Worm (Caenorhabditis elegans): ENCODE measurements around the gene clc-6.

The clc-6 gene

DNA sequence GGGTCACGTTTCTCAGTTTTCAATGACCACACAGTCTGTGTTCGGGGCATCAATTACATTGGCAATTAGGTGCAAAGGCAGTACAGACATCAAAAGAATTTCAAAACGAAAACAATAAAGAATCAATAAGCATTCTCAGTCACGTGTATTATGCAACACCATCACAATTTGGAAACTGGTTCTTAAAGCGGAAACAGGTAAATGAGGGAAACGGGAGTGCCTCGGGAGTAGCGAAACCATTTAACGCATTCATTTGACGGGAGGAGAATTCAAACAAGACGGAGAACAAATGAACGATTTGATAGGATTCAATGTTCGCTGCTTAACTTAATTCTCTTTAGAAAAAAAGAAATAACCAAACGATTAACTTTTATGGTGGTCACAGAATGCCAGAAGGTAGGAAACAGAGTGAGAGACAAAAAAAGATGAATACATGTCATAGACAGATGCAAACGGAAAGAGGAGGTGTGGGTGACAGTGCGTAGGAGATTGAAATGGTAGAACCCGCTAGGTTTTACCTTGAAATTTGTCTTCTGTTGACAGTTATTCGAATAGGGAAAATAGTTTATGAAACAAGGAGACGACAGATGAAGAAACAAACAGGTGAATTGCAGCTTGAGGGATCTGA is 736 bp upstream of the clc-6 start:
- TF ChIP-seq nhr-232 (tag; optimal IDR thresholded peaks at IDR 0.05) (no peak), ceh-31 (tag; optimal IDR thresholded peaks at IDR 0.05) (peak; percentile 32)

DNA sequence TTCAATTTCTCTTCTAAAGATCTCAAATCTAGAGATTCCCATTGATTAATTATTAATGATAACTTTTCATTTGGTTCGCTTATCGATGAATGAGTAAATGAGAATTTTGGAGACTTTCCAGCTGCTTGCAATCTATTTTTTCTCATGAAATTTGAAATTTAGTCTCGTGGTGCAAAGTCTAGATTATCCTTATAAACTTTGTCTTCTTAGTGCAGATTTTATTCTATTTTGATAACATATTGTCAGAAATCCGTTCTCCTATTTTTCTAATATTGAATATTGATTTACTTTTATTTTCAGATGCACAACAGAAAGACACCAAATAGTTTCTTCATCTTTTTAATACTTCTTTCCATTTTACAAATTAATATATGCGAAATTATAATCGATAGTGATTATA is 5.0 kb downstream of the clc-6 start, which contains the start of gene lgc-49:
lgc-49 (plus strand) TSS at position 301 of the 400 bp plus-strand sequence.
- TF ChIP-seq nhr-11 (tag; optimal IDR thresholded peaks at IDR 0.05) (no peak), ahr-1 (tag; optimal IDR thresholded peaks at IDR 0.05) (no peak), dve-1 (tag; optimal IDR thresholded peaks at IDR 0.05) (no peak), ceh-45 (GFP tag; IDR thresholded peaks at IDR 0.05) (no peak), mec-3 (tag; optimal IDR thresholded peaks at IDR 0.05; ENCODE audit: borderline replicate concordance) (no peak), hlh-30 (tag; optimal IDR thresholded peaks at IDR 0.05; ENCODE audit: insufficient read depth) (no peak), hlh-6 (tag; optimal IDR thresholded peaks at IDR 0.05) (no peak), ceh-18 (tag; optimal IDR thresholded peaks at IDR 0.05) (no peak), elt-2 (tag; optimal IDR thresholded peaks at IDR 0.05) (no peak), ets-4 (tag; optimal IDR thresholded peaks at IDR 0.05) (no peak), ceh-24 (tag; optimal IDR thresholded peaks at IDR 0.05) (no peak)

DNA sequence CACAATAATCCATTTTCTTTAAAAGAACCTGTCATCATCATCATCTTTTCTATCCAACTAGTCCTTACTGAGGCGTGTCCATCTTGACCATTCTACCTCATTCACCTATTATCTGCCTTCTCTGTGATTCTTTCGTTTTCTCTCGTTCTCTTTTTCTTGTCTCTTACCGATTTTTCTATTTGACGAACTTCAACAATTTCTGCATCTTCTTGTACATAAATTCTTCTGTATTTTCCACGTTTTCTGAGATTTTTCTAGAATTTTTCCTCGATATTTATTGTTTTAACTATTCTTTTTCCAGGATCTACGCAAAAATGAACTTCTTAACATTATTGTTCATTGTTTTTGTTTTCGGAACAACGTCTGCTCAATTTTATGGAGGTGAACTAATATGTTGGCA is 13.1 kb downstream of the clc-6 start, which contains the start of gene cnc-10:
cnc-10 (plus strand) TSS at position 301 of the 400 bp plus-strand sequence.
- no peak for TF ChIP-seq tbx-7 (tag; optimal IDR thresholded peaks at IDR 0.05)
- TF ChIP-seq eyg-1 (tag; optimal IDR thresholded peaks at IDR 0.05): no peak
- no peak for TF ChIP-seq dmd-4 (tag; optimal IDR thresholded peaks at IDR 0.05; ENCODE audit: borderline replicate concordance)
- no peak for TF ChIP-seq ceh-48 (tag; optimal IDR thresholded peaks at IDR 0.05)
- TF ChIP-seq tbx-2 (tag; optimal IDR thresholded peaks at IDR 0.05): no peak
- TF ChIP-seq zip-5 (tag; optimal IDR thresholded peaks at IDR 0.05): no peak
- no peak for TF ChIP-seq pha-2 (tag; optimal IDR thresholded peaks at IDR 0.05)

DNA sequence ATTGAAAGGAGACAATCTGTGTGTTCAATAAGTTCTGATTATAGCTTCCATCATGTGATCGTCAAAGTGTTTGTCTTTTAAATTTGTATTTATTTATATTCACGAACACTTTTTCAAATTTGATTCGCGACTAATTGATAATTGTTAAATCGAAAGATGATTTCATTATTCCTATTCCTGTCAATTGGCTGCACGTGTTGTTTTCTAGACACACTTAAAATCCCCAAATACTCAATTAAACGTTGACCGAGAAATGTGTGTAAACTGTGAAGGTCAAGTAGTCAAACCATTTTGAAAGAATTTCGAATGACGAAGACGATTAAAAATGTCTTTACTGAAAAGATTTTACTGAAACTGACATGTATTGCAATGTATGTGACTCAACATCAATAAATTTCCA is 15.1 kb downstream of the clc-6 start:
- TF ChIP-seq T23F11.4 (GFP tag; optimal IDR thresholded peaks at IDR 0.05) (no peak), pax-1 (tag; optimal IDR thresholded peaks at IDR 0.05) (no peak), gmeb-2 (tag; optimal IDR thresholded peaks at IDR 0.05) (no peak), ets-4 (tag; optimal IDR thresholded peaks at IDR 0.05) (no peak), lin-11 (tag; optimal IDR thresholded peaks at IDR 0.05) (no peak), ceh-22 (tag; optimal IDR thresholded peaks at IDR 0.05) (no peak), unc-3 (GFP tag; conservative IDR thresholded peaks at IDR 0.05) (no peak), unc-3 (tag; optimal IDR thresholded peaks at IDR 0.05) (no peak), che-1 (tag; optimal IDR thresholded peaks at IDR 0.05) (no peak), unc-42 (tag; optimal IDR thresholded peaks at IDR 0.05) (no peak), Y22D7AL.16 (tag; optimal IDR thresholded peaks at IDR 0.05) (no peak), fax-1 (tag; optimal IDR thresholded peaks at IDR 0.05) (no peak), elt-2 (tag; optimal IDR thresholded peaks at IDR 0.05) (no peak), zip-5 (tag; optimal IDR thresholded peaks at IDR 0.05) (no peak), ztf-16 (tag; optimal IDR thresholded peaks at IDR 0.05) (no peak), syd-9 (tag; optimal IDR thresholded peaks at IDR 0.05) (no peak), nhr-232 (tag; optimal IDR thresholded peaks at IDR 0.05) (no peak), ceh-30 (tag; optimal IDR thresholded peaks at IDR 0.05) (no peak), pag-3 (tag; optimal IDR thresholded peaks at IDR 0.05; ENCODE audit: borderline replicate concordance) (no peak), dmd-4 (tag; optimal IDR thresholded peaks at IDR 0.05; ENCODE audit: borderline replicate concordance) (no peak)

DNA sequence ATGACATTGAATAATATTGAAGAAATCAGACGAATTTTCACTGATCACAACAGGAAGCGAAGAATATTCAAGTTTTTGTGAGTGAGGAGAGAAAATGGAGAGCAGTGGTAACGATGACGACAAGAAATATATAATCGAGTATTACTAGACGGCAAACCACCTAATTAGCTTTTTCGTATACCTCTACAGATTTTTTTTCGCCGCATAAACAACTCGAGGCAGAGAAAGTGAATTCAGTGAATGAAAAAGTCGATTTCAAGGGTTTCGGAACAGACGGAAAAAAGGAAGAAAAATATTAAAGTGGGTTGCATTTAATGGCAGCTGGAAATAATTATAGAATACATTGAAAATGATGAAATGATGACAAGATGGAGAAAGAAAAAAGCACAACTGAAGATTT is 18.4 kb downstream of the clc-6 start, which contains the start of gene gpa-1:
gpa-1 (minus strand) TSS at position 101 of the 400 bp plus-strand sequence.
- TF ChIP-seq fkh-6 (tag; optimal IDR thresholded peaks at IDR 0.05) (no peak), hlh-8 (tag; optimal IDR thresholded peaks at IDR 0.05) (no peak), ceh-45 (GFP tag; IDR thresholded peaks at IDR 0.05) (no peak), pag-3 (tag; optimal IDR thresholded peaks at IDR 0.05; ENCODE audit: borderline replicate concordance) (no peak), madf-2 (tag; optimal IDR thresholded peaks at IDR 0.05) (no peak), hlh-6 (tag; optimal IDR thresholded peaks at IDR 0.05) (no peak), ceh-31 (tag; optimal IDR thresholded peaks at IDR 0.05) (no peak), Y22D7AL.16 (tag; optimal IDR thresholded peaks at IDR 0.05) (no peak), sox-2 (GFP tag; IDR thresholded peaks at IDR 0.05) (no peak), dmd-4 (tag; optimal IDR thresholded peaks at IDR 0.05; ENCODE audit: borderline replicate concordance) (no peak), pros-1 (tag; optimal IDR thresholded peaks at IDR 0.05) (no peak), K09A11.1 (tag; optimal IDR thresholded peaks at IDR 0.05; ENCODE audit: insufficient read depth) (no peak), unc-42 (tag; optimal IDR thresholded peaks at IDR 0.05) (no peak), pqm-1 (tag; optimal IDR thresholded peaks at IDR 0.05) (no peak), lim-6 (tag; optimal IDR thresholded peaks at IDR 0.05) (no peak), ceh-2 (tag; optimal IDR thresholded peaks at IDR 0.05) (no peak), sox-4 (tag; optimal IDR thresholded peaks at IDR 0.05) (no peak), elt-4 (tag; optimal IDR thresholded peaks at IDR 0.05) (no peak), pha-2 (tag; optimal IDR thresholded peaks at IDR 0.05) (no peak)
